Fruit fly (Drosophila melanogaster) Kc167 (cell line): ENCODE results near the gene Btk.

Experiments
- Myc ChIP-seq: fragments of >200 bp; optimal IDR thresholded peaks from 2 replicates; lab custom pipeline; 2017; ENCODE audit warnings: missing external identifiers
- Sin3A ChIP-seq: fragments of >200 bp; optimal IDR thresholded peaks from 2 replicates; lab custom pipeline; 2018; ENCODE audit warnings: missing external identifiers
- h ChIP-seq: fragments of >200 bp; optimal IDR thresholded peaks from 3 replicates; lab custom pipeline; 2018; ENCODE audit warnings: missing external identifiers
- insv ChIP-seq: fragments of >200 bp; optimal IDR thresholded peaks from 3 replicates; lab custom pipeline; 2018; ENCODE audit warnings: missing external identifiers
- psq ChIP-seq: fragments of >200 bp; optimal IDR thresholded peaks from 2 replicates; lab custom pipeline; 2017; ENCODE audit warnings: missing external identifiers
- ttk ChIP-seq: sonication (Bioruptor generic); optimal IDR thresholded peaks from 2 replicates; lab custom pipeline; 2017; ENCODE audit warnings: missing external identifiers

The Btk gene

DNA sequence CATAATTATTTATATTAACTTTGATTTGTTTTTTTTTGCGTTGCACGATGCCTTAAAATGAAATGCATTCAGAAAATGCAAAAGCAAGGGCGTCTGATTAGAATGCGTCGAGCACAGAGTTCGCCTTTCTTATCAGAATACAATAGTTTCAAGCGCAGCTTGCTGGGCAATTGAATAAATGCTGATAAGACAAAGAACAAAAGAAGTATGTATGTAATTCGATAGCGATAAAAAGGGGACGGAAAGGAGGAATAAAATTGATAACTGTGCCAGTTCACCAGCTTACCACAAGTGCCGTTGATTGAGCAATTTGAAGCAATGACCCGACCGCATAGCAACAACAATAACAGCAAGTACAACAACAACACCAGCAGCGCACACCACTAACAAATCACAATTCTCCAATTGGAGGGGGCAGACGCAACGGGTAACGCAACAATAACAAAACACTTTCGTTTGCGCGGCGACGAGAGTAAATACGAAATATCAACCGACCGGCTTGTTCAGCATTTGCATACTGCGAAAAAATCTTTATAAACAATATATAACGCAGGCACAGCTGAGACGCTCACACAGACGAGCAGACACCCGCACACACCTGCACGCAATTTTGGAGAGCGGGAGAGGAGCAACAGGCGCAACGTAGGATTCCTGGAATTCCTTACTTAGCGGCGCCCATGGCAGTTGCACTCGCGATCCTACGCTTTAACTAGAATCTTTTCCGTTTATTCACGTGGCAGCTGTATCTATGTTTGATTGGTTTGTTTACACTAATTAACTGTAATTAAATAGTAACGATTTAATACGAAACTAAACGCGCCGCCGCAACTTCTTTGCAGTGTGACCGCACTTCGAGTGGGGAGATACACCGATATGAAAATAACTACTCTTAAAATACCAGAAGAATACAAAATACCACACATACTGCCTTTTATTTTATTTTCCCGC is at the start of gene Btk:
Gene Btk, minus strand, starts transcription at position 860 of the 948 bp plus-strand sequence.
- no peak for TF ChIP-seq psq (lab: Kevin White, UChicago)
- TF ChIP-seq Myc = no peak
- TF ChIP-seq Sin3A (lab: Kevin White, UChicago) = no peak

DNA sequence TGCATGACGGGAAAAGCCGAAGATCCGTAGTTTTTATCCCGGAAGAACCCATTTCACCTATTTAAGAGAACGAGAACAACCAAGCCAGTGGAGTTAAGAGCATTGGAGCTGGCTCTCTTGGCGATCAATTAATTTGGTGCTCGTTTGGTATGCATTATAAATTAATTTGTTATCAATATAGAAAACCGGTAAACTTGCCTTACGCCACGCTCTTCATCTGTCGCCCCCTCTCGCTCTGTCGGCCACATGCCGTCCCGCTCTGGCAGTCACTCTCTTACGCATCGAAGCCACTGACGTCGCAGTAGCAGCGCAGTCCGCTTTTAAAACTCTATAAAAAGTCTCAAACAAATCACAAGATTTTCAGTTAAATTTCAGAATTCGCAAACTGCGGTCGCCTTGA is 45.4 kb upstream of the Btk start, which contains the start of gene CG7778:
Gene CG7778, plus strand, starts transcription at position 361 of the 400 bp plus-strand sequence.
- TF ChIP-seq ttk (lab: Kevin White, UChicago) = no peak
- no peak for TF ChIP-seq insv (lab: Kevin White, UChicago)
- no peak for TF ChIP-seq psq (lab: Kevin White, UChicago)
- TF ChIP-seq h (lab: Kevin White, UChicago) = no peak
- no peak for TF ChIP-seq Myc
- no peak for TF ChIP-seq Sin3A (lab: Kevin White, UChicago)

dm6 chr2L:8344536-8344935 is 43.7 kb upstream of the Btk start:
- TF ChIP-seq Sin3A (lab: Kevin White, UChicago) = no peak
- no peak for TF ChIP-seq insv (lab: Kevin White, UChicago)
- no peak for TF ChIP-seq ttk (lab: Kevin White, UChicago)
- TF ChIP-seq h (lab: Kevin White, UChicago) = no peak
- TF ChIP-seq Myc = no peak
- no peak for TF ChIP-seq psq (lab: Kevin White, UChicago)

DNA sequence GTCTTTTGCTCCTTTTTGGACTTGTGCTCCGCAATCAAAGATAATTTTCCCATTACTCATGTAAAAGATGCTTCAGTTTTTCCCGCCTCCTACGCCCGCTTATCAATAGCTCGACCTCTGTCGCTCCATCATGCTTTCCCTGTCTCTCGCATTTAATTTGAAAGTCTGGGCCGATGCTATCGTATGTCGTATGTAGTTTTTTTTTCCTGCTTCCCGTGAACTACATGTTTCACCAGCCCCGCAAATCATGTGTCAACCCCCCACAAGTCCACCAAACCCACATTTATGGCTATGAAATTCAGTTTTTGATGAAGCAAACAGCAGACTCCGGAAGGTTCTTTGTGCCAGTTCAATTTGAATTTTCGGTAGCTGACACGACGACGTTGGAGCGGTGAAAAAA is 41.5 kb upstream of the Btk start, which contains the start of gene CG14273:
Gene CG14273, plus strand, starts transcription at position 301 of the 400 bp plus-strand sequence.
- TF ChIP-seq Myc (no peak), Sin3A (lab: Kevin White, UChicago) (no peak), h (lab: Kevin White, UChicago) (no peak), insv (lab: Kevin White, UChicago) (no peak), ttk (lab: Kevin White, UChicago) (no peak), psq (lab: Kevin White, UChicago) (no peak)

DNA sequence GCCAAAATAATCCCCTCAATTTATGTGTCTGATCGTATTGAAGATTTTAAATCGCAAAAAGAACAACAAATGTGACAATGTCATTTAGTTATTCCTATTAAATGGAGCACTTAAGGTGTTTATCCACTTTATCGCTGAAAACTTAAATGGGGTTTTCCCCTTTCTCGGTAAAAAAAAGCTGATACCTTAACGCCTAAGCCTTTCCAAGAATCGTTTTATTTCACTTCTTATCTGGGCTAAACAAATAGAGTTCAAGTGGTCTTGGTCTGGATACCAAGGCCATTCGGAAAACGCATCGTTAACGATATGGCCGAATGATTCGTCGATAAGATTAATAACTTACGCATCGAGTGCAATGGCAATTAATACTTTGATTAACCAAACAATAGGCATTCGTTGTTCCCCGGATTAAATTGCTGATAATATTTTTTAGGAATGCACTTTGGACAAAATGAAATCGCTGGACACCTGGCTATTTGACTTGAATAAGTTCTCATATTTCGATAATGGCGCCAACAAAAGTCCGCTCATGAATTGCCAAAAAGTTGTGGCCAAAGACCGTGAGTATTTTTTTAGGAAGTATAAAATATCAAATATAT is 39.0 kb upstream of the Btk start:
- TF ChIP-seq Sin3A (lab: Kevin White, UChicago) = no peak
- TF ChIP-seq Myc = no peak
- no peak for TF ChIP-seq h (lab: Kevin White, UChicago)
- TF ChIP-seq psq (lab: Kevin White, UChicago) = no peak
- TF ChIP-seq ttk (lab: Kevin White, UChicago) = no peak
- TF ChIP-seq insv (lab: Kevin White, UChicago) = no peak

DNA sequence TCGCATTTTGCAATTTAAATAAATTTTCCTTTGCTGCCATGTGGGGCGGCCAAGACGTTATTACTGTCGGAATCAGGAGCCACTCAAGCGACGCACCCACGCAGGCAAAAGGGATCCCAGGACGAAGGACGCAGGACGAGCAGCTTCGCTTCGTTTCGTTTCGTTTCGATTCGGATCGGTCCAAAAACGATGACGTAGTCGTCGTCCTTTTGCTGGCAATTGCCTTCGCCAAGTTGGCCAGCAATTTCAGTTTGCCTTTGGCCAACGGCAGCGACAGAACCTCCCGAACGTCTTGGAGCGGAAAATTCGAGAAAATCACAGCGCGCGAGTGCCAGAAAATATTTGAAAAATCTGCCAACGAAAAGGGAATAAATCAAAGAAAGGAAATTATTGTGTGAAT is 37.2 kb upstream of the Btk start, which contains the start of gene witty:
Gene witty, plus strand, starts transcription at position 249 of the 400 bp plus-strand sequence.
- TF ChIP-seq h (lab: Kevin White, UChicago) (no peak), ttk (lab: Kevin White, UChicago) (no peak), Myc (no peak), psq (lab: Kevin White, UChicago) (no peak), insv (lab: Kevin White, UChicago) (no peak), Sin3A (lab: Kevin White, UChicago) (no peak)

DNA sequence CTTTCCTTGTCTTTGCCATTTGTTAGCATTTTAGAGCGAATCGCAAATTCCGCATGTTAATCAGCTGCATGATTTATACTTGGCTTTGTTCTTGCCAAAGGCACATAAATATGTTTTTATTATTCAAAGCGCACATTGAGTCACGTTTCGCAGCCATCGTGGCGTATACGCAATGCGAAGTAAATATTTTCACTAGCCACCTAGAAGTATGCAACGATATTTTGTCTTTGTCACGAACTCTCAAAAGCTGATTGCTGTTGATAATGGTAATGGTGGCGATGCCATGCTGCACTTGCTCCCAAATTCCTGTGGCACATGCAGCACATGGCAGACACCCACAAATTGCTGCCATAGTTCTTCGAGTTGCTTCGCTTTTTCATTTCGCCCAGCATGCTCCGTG is 33.8 kb upstream of the Btk start:
- TF ChIP-seq Sin3A (lab: Kevin White, UChicago) (no peak), h (lab: Kevin White, UChicago) (no peak), ttk (lab: Kevin White, UChicago) (no peak), insv (lab: Kevin White, UChicago) (no peak), Myc (no peak), psq (lab: Kevin White, UChicago) (no peak)

dm6 chr2L:8333624-8334023 is 32.7 kb upstream of the Btk start:
- TF ChIP-seq h (lab: Kevin White, UChicago) = no peak
- TF ChIP-seq insv (lab: Kevin White, UChicago) = no peak
- TF ChIP-seq psq (lab: Kevin White, UChicago) = no peak
- no peak for TF ChIP-seq ttk (lab: Kevin White, UChicago)
- no peak for TF ChIP-seq Myc
- no peak for TF ChIP-seq Sin3A (lab: Kevin White, UChicago)

DNA sequence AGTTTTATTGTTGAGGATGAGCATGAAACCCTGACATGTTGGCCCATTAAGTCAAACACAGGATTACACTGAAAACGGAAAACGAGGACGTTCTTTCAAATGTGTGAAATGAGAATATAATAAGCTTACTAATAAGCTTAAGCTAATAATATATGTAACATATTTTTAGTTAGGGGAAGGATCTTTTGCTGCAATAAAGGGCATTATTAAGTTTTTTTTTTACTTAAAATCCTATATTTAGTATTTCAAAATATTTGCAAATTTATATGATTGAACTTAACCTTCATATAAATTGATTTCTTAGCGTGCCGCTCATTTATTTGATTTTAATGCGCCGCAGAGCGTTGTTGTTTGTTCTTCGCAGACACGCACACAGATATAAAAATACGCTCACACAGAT is 32.3 kb upstream of the Btk start:
- TF ChIP-seq Sin3A (lab: Kevin White, UChicago) = no peak
- no peak for TF ChIP-seq Myc

- TF ChIP-seq Myc (no peak), ttk (lab: Kevin White, UChicago) (no peak), h (lab: Kevin White, UChicago) (no peak)
Measured at dm6 chr2L:8328526-8329097, 27.7 kb upstream of the Btk start.

DNA sequence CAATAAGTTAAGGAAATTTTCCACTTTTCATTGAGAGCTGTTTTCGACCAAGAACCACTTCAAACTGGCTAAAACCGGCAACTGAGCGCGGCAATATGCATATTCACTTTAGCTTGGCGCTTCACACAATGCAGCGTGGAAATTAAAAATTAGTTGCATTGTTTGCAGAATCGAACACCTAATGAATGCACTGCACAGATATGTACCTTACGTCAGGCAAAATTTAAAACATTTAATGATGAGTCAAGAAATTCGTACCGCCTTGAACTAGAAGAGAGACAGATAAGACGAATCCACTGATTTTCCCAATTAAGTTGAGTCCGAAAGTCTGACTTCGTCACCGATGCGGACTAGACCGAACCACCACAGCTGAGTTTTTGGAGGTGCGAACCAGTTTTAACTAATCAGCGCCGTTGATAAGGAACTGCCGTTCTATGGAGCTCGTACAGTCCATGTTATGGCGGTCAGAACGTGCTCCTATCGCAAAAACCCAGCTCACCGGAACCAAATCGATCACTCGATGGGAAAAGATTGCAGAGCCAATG is 27.0 kb upstream of the Btk start:
- TF ChIP-seq Sin3A (lab: Kevin White, UChicago) = no peak
- no peak for TF ChIP-seq insv (lab: Kevin White, UChicago)
- no peak for TF ChIP-seq ttk (lab: Kevin White, UChicago)
- no peak for TF ChIP-seq psq (lab: Kevin White, UChicago)
- no peak for TF ChIP-seq h (lab: Kevin White, UChicago)
